Fruit fly (Drosophila melanogaster): Measurements from ENCODE around the gene CG42564.

The CG42564 gene

dm6 chr3R:6423984-6424602 is 49.8 kb downstream of the CG42564 start (continued):
- TF ChIP-seq H15 (GFP tag; IDR thresholded peaks at IDR 0.05) = peak; percentile 87
- TF ChIP-seq z (GFP tag; IDR thresholded peaks at IDR 0.05) = peak; percentile 68; the same call in 2 of the 3 replicates
- peak; percentile 84 for TF ChIP-seq D19A (tag; optimal IDR thresholded peaks at IDR 0.05)
- TF ChIP-seq dpn (GFP tag; optimal IDR thresholded peaks at IDR 0.05) = peak; percentile 90 to 96
- TF ChIP-seq CG1024 (GFP tag; IDR thresholded peaks at IDR 0.05) = peak; percentile 72
- TF ChIP-seq CG10267 (tag; optimal IDR thresholded peaks at IDR 0.05) = peak; percentile 87
- peak; percentile 81 for TF ChIP-seq nau (GFP tag; optimal IDR thresholded peaks at IDR 0.05)
- peak; percentile 95 for TF ChIP-seq CG4360 (GFP tag; IDR thresholded peaks at IDR 0.05)
- peak; percentile 95 for TF ChIP-seq Hand (GFP tag; optimal IDR thresholded peaks at IDR 0.05)
- peak; percentile 90 for TF ChIP-seq vfl (GFP tag; optimal IDR thresholded peaks at IDR 0.05)
- peak; percentile 74 for TF ChIP-seq E2f2 (GFP tag; IDR thresholded peaks at IDR 0.05)
- TF ChIP-seq CG18476 (GFP tag; optimal IDR thresholded peaks at IDR 0.05) = peak; percentile 73
- peak; percentile 94 for TF ChIP-seq dysf (GFP tag; IDR thresholded peaks at IDR 0.05)
- peak; percentile 88 for TF ChIP-seq wdn (GFP tag; IDR thresholded peaks at IDR 0.05)
- TF ChIP-seq CG9727 (GFP tag; optimal IDR thresholded peaks at IDR 0.05) = peak; percentile 93
- peak; percentile 88 for TF ChIP-seq wor (GFP tag; IDR thresholded peaks at IDR 0.05)
- peak; percentile 76 for TF ChIP-seq CG6765 (GFP tag; optimal IDR thresholded peaks at IDR 0.05)
- TF ChIP-seq gt (GFP tag; IDR thresholded peaks at IDR 0.05) = peak; percentile 76
- peak; percentile 63 for TF ChIP-seq CG3065 (GFP tag; optimal IDR thresholded peaks at IDR 0.05)
- TF ChIP-seq CG7786 (GFP tag; optimal IDR thresholded peaks at IDR 0.05) = peak; percentile 95
- peak; percentile 46 for TF ChIP-seq CG31388 (GFP tag; optimal IDR thresholded peaks at IDR 0.05)
- TF ChIP-seq Ada2b (GFP tag; IDR thresholded peaks at IDR 0.05) = peak; percentile 89
- TF ChIP-seq CG12071 (GFP tag; optimal IDR thresholded peaks at IDR 0.05) = peak; percentile 91
- peak; percentile 91 for TF ChIP-seq E2f1 (GFP tag; IDR thresholded peaks at IDR 0.05)
- peak; percentile 90 for TF ChIP-seq Oli (tag; optimal IDR thresholded peaks at IDR 0.05)
- peak; percentile 65 for TF ChIP-seq CG10321 (GFP tag; IDR thresholded peaks at IDR 0.05)
- peak; percentile 98 for TF ChIP-seq Ets65A (GFP tag)
- TF ChIP-seq fd64A (GFP tag; optimal IDR thresholded peaks at IDR 0.05) = peak; percentile 79
- TF ChIP-seq CG15073 (GFP tag; optimal IDR thresholded peaks at IDR 0.05) = peak; percentile 52
- TF ChIP-seq CG2889 (GFP tag; IDR thresholded peaks at IDR 0.05) = peak; percentile 76
- no peak for TF ChIP-seq tna (GFP tag; IDR thresholded peaks at IDR 0.05; ENCODE audit: partially characterized antibody)
- peak; percentile 89 for TF ChIP-seq CG12659 (GFP tag; optimal IDR thresholded peaks at IDR 0.05)
- peak; percentile 89 for TF ChIP-seq CG13775 (GFP tag; optimal IDR thresholded peaks at IDR 0.05)
- TF ChIP-seq CG33213 (GFP tag; optimal IDR thresholded peaks at IDR 0.05) = peak; percentile 89
- peak; percentile 91 for TF ChIP-seq CG15269 (tag; optimal IDR thresholded peaks at IDR 0.05)
- TF ChIP-seq Meics (GFP tag; optimal IDR thresholded peaks at IDR 0.05) = peak; percentile 93
- no peak for TF ChIP-seq CG13287 (GFP tag; IDR thresholded peaks at IDR 0.05; ENCODE audit: partially characterized antibody)
- no peak for TF ChIP-seq h (optimal IDR thresholded peaks at IDR 0.05)
- peak; percentile 83 for TF ChIP-seq Usf (GFP tag; optimal IDR thresholded peaks at IDR 0.05)
- peak; percentile 93 for TF ChIP-seq CG4424 (GFP tag; optimal IDR thresholded peaks at IDR 0.05)
- peak; percentile 96 for TF ChIP-seq gro (GFP tag; optimal IDR thresholded peaks at IDR 0.05)
- peak; percentile 89 for TF ChIP-seq schlank (tag; optimal IDR thresholded peaks at IDR 0.05)
- peak; percentile 84 for TF ChIP-seq CG15514 (GFP tag; optimal IDR thresholded peaks at IDR 0.05)
- TF ChIP-seq CG11247 (GFP tag; IDR thresholded peaks at IDR 0.05) = peak; percentile 86
- TF ChIP-seq CG42726 (GFP tag; IDR thresholded peaks at IDR 0.05; ENCODE audit: partially characterized antibody) = no peak
- peak; percentile 88 for TF ChIP-seq CG8290 (GFP tag; optimal IDR thresholded peaks at IDR 0.05)
- TF ChIP-seq CG8290 (tag; optimal IDR thresholded peaks at IDR 0.05) = peak; percentile 48 to 97
- peak; percentile 92 for TF ChIP-seq CG8089 (GFP tag; optimal IDR thresholded peaks at IDR 0.05)
- peak; percentile 94 for TF ChIP-seq Xbp1 (GFP tag; optimal IDR thresholded peaks at IDR 0.05)
- peak; percentile 90 for TF ChIP-seq ara (GFP tag; IDR thresholded peaks at IDR 0.05)
- peak; percentile 93 for TF ChIP-seq CG17829 (tag; optimal IDR thresholded peaks at IDR 0.05)

Data from whole organism, embryonic.